Worm (Caenorhabditis elegans) whole organism, young adult: ENCODE measurements around the gene F41G4.8.
A peak's percentile ranks its signal among the peaks of the same experiment; 100 is the strongest.

Source experiments
- B0019.2 ChIP-seq: fragments of 200-800 bp; sonication (Bioruptor generic); conservative IDR thresholded peaks from 2 replicates; pipeline ENCODE4 v1.3.6; 2022; ENCODE audit warnings: missing genetic modification reagents, missing genetic modification characterization, missing compliant biosample characterization
- D2030.7 ChIP-seq: fragments of 200-800 bp; sonication (Bioruptor generic); IDR thresholded peaks from 2 replicates; pipeline ENCODE4 v1.3.6; 2022; ENCODE audit warnings: missing genetic modification reagents, missing genetic modification characterization, missing compliant biosample characterization
- F22D6.2 ChIP-seq: sonication (generic microtip); optimal IDR thresholded peaks from 2 replicates; lab custom pipeline; 2016; ENCODE audit warnings: mild to moderate bottlenecking, missing genetic modification characterization, missing compliant biosample characterization
- F57C9.4 ChIP-seq: sonication (generic microtip); optimal IDR thresholded peaks from 2 replicates; lab custom pipeline; 2017; ENCODE audit warnings: mild to moderate bottlenecking, missing genetic modification characterization, missing compliant biosample characterization
- T07F8.4 ChIP-seq: sonication (generic microtip); optimal IDR thresholded peaks from 2 replicates; lab custom pipeline; 2016; ENCODE audit warnings: mild to moderate bottlenecking, missing genetic modification characterization, moderate library complexity, missing compliant biosample characterization
- Y95B8A.8 ChIP-seq: fragments of 200-800 bp; sonication (Bioruptor generic); IDR thresholded peaks from 2 replicates; pipeline ENCODE4 v1.3.6; 2022; ENCODE audit warnings: missing genetic modification reagents, missing genetic modification characterization, missing compliant biosample characterization
- ZK185.1 ChIP-seq: sonication (generic microtip); optimal IDR thresholded peaks from 2 replicates; lab custom pipeline; 2016; ENCODE audit warnings: mild to moderate bottlenecking, missing genetic modification characterization, missing compliant biosample characterization; ENCODE audit not compliant: poor library complexity, severe bottlenecking
- akir-1 ChIP-seq: fragments of 200-800 bp; sonication (Bioruptor generic); optimal IDR thresholded peaks from 2 replicates; lab custom pipeline; 2018; ENCODE audit warnings: mild to moderate bottlenecking, missing genetic modification characterization, moderate library complexity, missing compliant biosample characterization
- aptf-2 ChIP-seq: fragments of 200-800 bp; sonication (Bioruptor generic); conservative IDR thresholded peaks from 2 replicates; pipeline ENCODE4 v1.3.6; 2022; ENCODE audit warnings: missing genetic modification reagents, missing genetic modification characterization, missing compliant biosample characterization
- aptf-3 ChIP-seq: fragments of 200-800 bp; sonication (Bioruptor generic); IDR thresholded peaks from 2 replicates; pipeline ENCODE4 v1.3.6; 2022; ENCODE audit warnings: missing genetic modification characterization, missing compliant biosample characterization
- ccch-3 ChIP-seq: fragments of 200-800 bp; sonication (Bioruptor generic); optimal IDR thresholded peaks from 2 replicates; lab custom pipeline; 2018; ENCODE audit warnings: mild to moderate bottlenecking, missing genetic modification characterization, missing compliant biosample characterization
- cebp-1 ChIP-seq, 2 experiments: fragments of 200-800 bp in 1 of 2; sonication (Bioruptor generic) in 1 of 2; sonication (generic microtip) in 1 of 2; IDR thresholded peaks in 1 of 2; optimal IDR thresholded peaks in 1 of 2; 2 replicates each; pipeline versions ENCODE4 v1.3.6 to Lab custom; 2017 to 2022; ENCODE audit warnings: missing compliant biosample characterization in 2 of 2, missing genetic modification characterization in 2 of 2, mild to moderate bottlenecking in 1 of 2, missing genetic modification reagents in 1 of 2, moderate library complexity in 1 of 2
- cebp-2 ChIP-seq: fragments of 200-800 bp; sonication (Bioruptor generic); IDR thresholded peaks from 2 replicates; pipeline ENCODE4 v1.3.6; 2022; ENCODE audit warnings: missing genetic modification characterization, missing compliant biosample characterization
- egl-44 ChIP-seq: fragments of 200-800 bp; sonication (Bioruptor generic); IDR thresholded peaks from 2 replicates; pipeline ENCODE4 v1.3.6; 2022; ENCODE audit warnings: missing genetic modification reagents, missing genetic modification characterization, missing compliant biosample characterization
- egrh-3 ChIP-seq: fragments of 200-800 bp; sonication (Bioruptor generic); IDR thresholded peaks from 2 replicates; pipeline ENCODE4 v1.3.6; 2022; ENCODE audit warnings: missing genetic modification reagents, missing genetic modification characterization, missing compliant biosample characterization
- ets-4 ChIP-seq: fragments of 200-800 bp; sonication (Bioruptor generic); optimal IDR thresholded peaks from 2 replicates; lab custom pipeline; 2018; ENCODE audit warnings: mild to moderate bottlenecking, missing genetic modification characterization, missing compliant biosample characterization
- hrde-1 ChIP-seq: sonication (generic microtip); optimal IDR thresholded peaks from 2 replicates; lab custom pipeline; 2016; ENCODE audit warnings: missing genetic modification characterization, mild to moderate bottlenecking, missing compliant biosample characterization, moderate library complexity, missing genotype, missing genetic modification reagents, borderline replicate concordance
- hsf-1 ChIP-seq: fragments of 200-800 bp; sonication (Bioruptor generic); IDR thresholded peaks from 2 replicates; pipeline ENCODE4 v1.3.6; 2022; ENCODE audit warnings: missing genetic modification reagents, missing genetic modification characterization, missing compliant biosample characterization
- let-607 ChIP-seq, 2 experiments: fragments of 200-800 bp in 1 of 2; sonication (Bioruptor generic) in 1 of 2; sonication (generic microtip) in 1 of 2; optimal IDR thresholded peaks; 2 replicates each; lab custom pipeline; 2016 to 2018; ENCODE audit warnings: mild to moderate bottlenecking in 2 of 2, missing compliant biosample characterization in 2 of 2, missing genetic modification characterization in 2 of 2, moderate library complexity in 2 of 2, missing genotype in 1 of 2
- lin-40 ChIP-seq: sonication (generic microtip); optimal IDR thresholded peaks from 2 replicates; lab custom pipeline; 2016; ENCODE audit warnings: missing genetic modification characterization, mild to moderate bottlenecking, missing compliant biosample characterization, missing genotype, missing genetic modification reagents
- lsl-1 ChIP-seq: fragments of 200-800 bp; sonication (Bioruptor generic); optimal IDR thresholded peaks from 2 replicates; lab custom pipeline; 2018; ENCODE audit warnings: mild to moderate bottlenecking, missing genetic modification characterization, moderate library complexity, missing compliant biosample characterization
- mel-28 ChIP-seq: sonication (generic microtip); optimal IDR thresholded peaks from 2 replicates; lab custom pipeline; 2016; ENCODE audit warnings: borderline replicate concordance, mild to moderate bottlenecking, missing genetic modification characterization, missing compliant biosample characterization
- mes-4 ChIP-seq: sonication (generic microtip); optimal IDR thresholded peaks from 2 replicates; lab custom pipeline; 2016; ENCODE audit warnings: missing genotype, missing genetic modification characterization, missing compliant biosample characterization
- nfya-1 ChIP-seq: sonication (generic microtip); optimal IDR thresholded peaks from 2 replicates; lab custom pipeline; 2017; ENCODE audit warnings: antibody characterized with exemption, missing compliant biosample characterization, missing genetic modification characterization, borderline replicate concordance; ENCODE audit not compliant: insufficient read depth
- nfya-2 ChIP-seq: fragments of 200-800 bp; sonication (Bioruptor generic); IDR thresholded peaks from 2 replicates; pipeline ENCODE4 v1.3.6; 2022; ENCODE audit warnings: missing genetic modification reagents, missing genetic modification characterization, missing compliant biosample characterization
- nhr-120 ChIP-seq: fragments of 200-800 bp; sonication (Bioruptor generic); IDR thresholded peaks from 2 replicates; pipeline ENCODE4 v1.3.6; 2022; ENCODE audit warnings: missing genetic modification characterization, missing compliant biosample characterization
- nhr-179 ChIP-seq: sonication (generic microtip); optimal IDR thresholded peaks from 2 replicates; lab custom pipeline; 2016; ENCODE audit warnings: mild to moderate bottlenecking, missing genetic modification characterization, missing compliant biosample characterization
- nhr-80 ChIP-seq: sonication (generic microtip); optimal IDR thresholded peaks from 2 replicates; lab custom pipeline; 2016; ENCODE audit warnings: missing genetic modification characterization, missing compliant biosample characterization
- tlf-1 ChIP-seq: fragments of 200-800 bp; sonication (Bioruptor generic); optimal IDR thresholded peaks from 2 replicates; lab custom pipeline; 2018; ENCODE audit warnings: mild to moderate bottlenecking, missing genetic modification characterization, missing compliant biosample characterization
- zfh-2 ChIP-seq: fragments of 200-800 bp; sonication (Bioruptor generic); conservative IDR thresholded peaks from 2 replicates; pipeline ENCODE4 v1.3.6; 2022; ENCODE audit warnings: missing genetic modification reagents, missing genetic modification characterization, missing compliant biosample characterization
- ztf-18 ChIP-seq: sonication (generic microtip); optimal IDR thresholded peaks from 2 replicates; lab custom pipeline; 2016; ENCODE audit warnings: missing genotype, mild to moderate bottlenecking, missing genetic modification characterization, missing compliant biosample characterization
- ztf-22 ChIP-seq: fragments of 200-800 bp; sonication (Bioruptor generic); optimal IDR thresholded peaks from 2 replicates; lab custom pipeline; 2018; ENCODE audit warnings: mild to moderate bottlenecking, missing genetic modification characterization, moderate library complexity, missing compliant biosample characterization
- ztf-26 ChIP-seq: sonication (generic microtip); optimal IDR thresholded peaks from 2 replicates; lab custom pipeline; 2017; ENCODE audit warnings: missing genetic modification characterization, missing compliant biosample characterization

F41G4.8 gene

DNA sequence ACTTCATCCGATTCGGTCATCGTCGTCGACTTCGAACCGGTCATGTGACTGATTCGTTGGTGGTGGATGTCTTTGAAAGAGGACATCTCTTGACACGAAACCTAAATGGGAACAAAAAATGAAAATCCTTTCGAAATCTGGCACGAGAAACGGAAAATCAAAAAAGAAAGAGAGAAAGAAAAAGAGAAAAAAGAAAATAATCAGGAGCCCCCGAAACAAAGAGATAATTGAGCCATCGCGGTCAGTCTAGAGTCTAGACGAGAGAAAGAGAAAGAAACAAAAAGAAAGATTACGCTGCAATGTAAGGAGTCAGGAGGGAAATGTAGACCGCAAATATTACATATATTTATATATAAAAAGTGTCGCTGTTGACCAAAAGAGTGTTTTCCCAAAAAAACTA lies 24.1 kb upstream of the F41G4.8 start, which contains the start of gene aakg-2:
Gene aakg-2 (minus strand): TSS at position 101 of the 400 bp plus-strand sequence.
- TF ChIP-seq cebp-1 (GFP tag; IDR thresholded peaks at IDR 0.05; lab: Robert Waterston, UW) (no peak), cebp-1 (tag; optimal IDR thresholded peaks at IDR 0.05; lab: Kevin White, UChicago) (peak; percentile 12), ccch-3 (GFP tag; lab: Kevin White, UChicago) (no peak), aptf-2 (GFP tag; lab: Robert Waterston, UW) (no peak), nfya-2 (GFP tag; lab: Robert Waterston, UW) (no peak), mel-28 (no peak), ztf-26 (no peak)

- no peak for TF ChIP-seq let-607 (tag; optimal IDR thresholded peaks at IDR 0.05; lab: Kevin White, UChicago)
- TF ChIP-seq zfh-2 = no peak
- TF ChIP-seq aptf-3 (GFP tag; lab: Robert Waterston, UW) = no peak
- no peak for TF ChIP-seq T07F8.4 (tag; lab: Kevin White, UChicago)
- no peak for TF ChIP-seq ets-4 (GFP tag; lab: Kevin White, UChicago)
- TF ChIP-seq F57C9.4 (tag; lab: Kevin White, UChicago) = no peak
- TF ChIP-seq Y95B8A.8 (GFP tag; lab: Robert Waterston, UW) = no peak
- no peak for TF ChIP-seq B0019.2 (GFP tag; lab: Robert Waterston, UW)
- no peak for TF ChIP-seq akir-1
- TF ChIP-seq ztf-18 = no peak
- no peak for TF ChIP-seq cebp-1 (GFP tag; IDR thresholded peaks at IDR 0.05; lab: Robert Waterston, UW)
- no peak for TF ChIP-seq cebp-1 (tag; optimal IDR thresholded peaks at IDR 0.05; lab: Kevin White, UChicago)
- TF ChIP-seq lin-40 = no peak
- TF ChIP-seq egl-44 (GFP tag; lab: Robert Waterston, UW) = no peak
- no peak for TF ChIP-seq egrh-3
- no peak for TF ChIP-seq nhr-120 (GFP tag; lab: Robert Waterston, UW)
- no peak for TF ChIP-seq lsl-1 (GFP tag; lab: Kevin White, UChicago)
- TF ChIP-seq, all 124 proteins: peak for 0
These were observed 20.9 kb upstream of the F41G4.8 start for ce11 chrX:16865675-16866074.

DNA sequence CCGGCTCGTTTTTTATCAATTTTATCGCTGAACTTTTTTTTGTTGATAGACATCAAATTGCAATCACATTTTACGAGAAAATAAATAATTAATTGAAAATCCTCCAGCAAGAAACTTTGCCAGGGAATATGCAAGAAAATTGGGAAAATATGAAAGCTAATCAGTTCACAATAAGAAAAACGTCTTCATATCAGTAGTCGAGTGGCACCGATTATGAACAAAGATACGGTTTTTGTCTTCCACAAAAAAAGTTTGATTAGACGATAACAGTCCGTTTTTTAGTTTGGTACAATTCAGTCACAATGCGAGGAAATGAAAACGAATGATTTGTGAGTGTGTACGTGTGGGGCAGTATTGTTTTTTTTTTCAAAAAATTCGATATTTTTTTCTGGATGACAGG lies 20.2 kb upstream of the F41G4.8 start:
- TF ChIP-seq mes-4 (tag; lab: Kevin White, UChicago) (no peak), cebp-2 (GFP tag; lab: Robert Waterston, UW) (no peak), hsf-1 (GFP tag; lab: Robert Waterston, UW) (no peak), nhr-80 (tag; lab: Kevin White, UChicago) (peak; percentile 50)

- TF ChIP-seq hrde-1 = no peak
- TF ChIP-seq D2030.7 (GFP tag; lab: Robert Waterston, UW) = no peak
- TF ChIP-seq mes-4 (tag; lab: Kevin White, UChicago) = no peak
- no peak for TF ChIP-seq nhr-120 (GFP tag; lab: Robert Waterston, UW)
- no peak for TF ChIP-seq ztf-26
- TF ChIP-seq ZK185.1 (tag; lab: Kevin White, UChicago) = no peak
- no peak for TF ChIP-seq nhr-179 (tag; lab: Kevin White, UChicago)
- TF ChIP-seq nfya-1 = no peak
- TF ChIP-seq F22D6.2 (tag; lab: Kevin White, UChicago) = no peak
- no peak for TF ChIP-seq ztf-22 (GFP tag; lab: Kevin White, UChicago)
- no peak for TF ChIP-seq tlf-1 (GFP tag; lab: Kevin White, UChicago)
- TF ChIP-seq ztf-18 = no peak
These were observed 18.5 kb upstream of the F41G4.8 start for ce11 chrX:16863320-16863719.
